Worm (Caenorhabditis elegans) whole organism, L4/young adult: Measurements from ENCODE around the gene comt-5.

ENCODE experiments used
- W03F9.2 ChIP-seq: fragments of 150-350 bp; optimal IDR thresholded peaks from 2 replicates; lab custom pipeline; 2014; ENCODE audit warnings: missing biosample characterization, missing genetic modification characterization
- dao-5 ChIP-seq: sonication (generic microtip); optimal IDR thresholded peaks from 2 replicates; lab custom pipeline; 2016; ENCODE audit warnings: missing genotype, missing genetic modification characterization, moderate library complexity, missing compliant biosample characterization
- him-1 ChIP-seq: sonication (generic microtip); optimal IDR thresholded peaks from 2 replicates; lab custom pipeline; 2016; ENCODE audit warnings: missing genotype, missing genetic modification reagents, missing genetic modification characterization, missing compliant biosample characterization

Gene comt-5

DNA sequence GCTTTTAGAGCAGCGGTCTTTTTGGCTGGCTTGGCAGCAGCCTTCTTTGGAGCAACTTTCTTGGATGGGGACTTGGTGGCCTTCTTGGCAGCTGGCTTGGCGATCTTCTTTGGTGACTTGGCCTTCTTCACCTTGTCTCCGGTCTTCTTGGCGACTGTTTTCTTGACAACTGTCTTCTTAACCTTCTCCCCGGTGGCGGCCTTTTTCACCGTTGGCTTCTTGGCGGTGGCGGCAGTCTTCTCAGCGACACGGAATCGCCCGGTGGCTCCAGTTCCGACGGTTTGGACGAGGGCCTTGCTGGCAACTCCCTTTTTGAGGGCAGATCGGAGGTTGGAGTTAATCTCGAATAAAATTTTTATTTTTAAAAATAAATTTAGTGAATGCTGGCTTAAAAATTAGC, 22.7 kb downstream of the comt-5 start:
- TF ChIP-seq W03F9.2 (tag; lab: Kevin White, UChicago) = no peak
- no peak for TF ChIP-seq dao-5 (tag; lab: Kevin White, UChicago)
- TF ChIP-seq him-1 = no peak

DNA sequence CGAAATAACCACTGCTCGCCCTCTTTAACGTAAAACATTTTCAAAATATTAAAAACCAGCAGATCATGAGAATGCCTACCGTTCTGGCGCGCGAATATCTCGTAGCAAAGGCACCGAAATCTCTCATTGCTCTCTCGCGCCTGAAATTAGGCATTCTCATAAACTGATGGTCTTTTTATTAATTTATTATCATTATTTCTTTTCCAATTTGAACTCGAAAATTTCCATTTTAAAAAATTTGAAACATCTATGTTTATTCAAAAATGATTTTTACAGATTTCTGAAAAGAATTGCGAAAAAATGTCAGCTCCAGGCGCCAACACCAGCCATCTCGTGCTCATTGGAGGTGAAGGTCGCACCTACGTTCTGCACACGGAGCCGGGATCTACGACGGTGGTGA, 23.5 kb downstream of the comt-5 start, which contains the start of gene F59A7.12:
F59A7.12 (plus strand) TSS at position 301 of the 400 bp plus-strand sequence.
- TF ChIP-seq him-1 (no peak), dao-5 (tag; lab: Kevin White, UChicago) (no peak), W03F9.2 (tag; lab: Kevin White, UChicago) (no peak)

DNA sequence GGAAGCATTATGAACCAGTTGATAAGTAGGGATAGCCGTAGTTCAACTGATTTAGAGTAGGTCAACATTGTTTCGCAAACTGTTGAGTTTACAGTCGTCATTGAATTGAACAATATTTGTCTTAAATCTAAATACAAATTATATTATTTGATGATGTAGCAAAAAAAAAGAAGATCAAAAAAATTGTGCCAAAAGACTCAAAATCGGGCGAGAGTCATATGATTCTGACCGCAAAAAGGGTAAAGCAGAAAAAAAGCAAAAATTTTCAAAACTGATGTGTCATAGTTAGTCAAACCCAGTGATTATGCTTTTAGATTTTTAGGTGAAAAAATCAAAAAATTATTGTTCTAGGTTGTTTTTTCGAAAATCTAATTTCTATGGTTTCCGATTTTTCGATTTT, 25.6 kb downstream of the comt-5 start, which contains the start of gene srab-13:
srab-13 (minus strand) TSS at position 101 of the 400 bp plus-strand sequence.
- no peak for TF ChIP-seq dao-5 (tag; lab: Kevin White, UChicago)
- no peak for TF ChIP-seq W03F9.2 (tag; lab: Kevin White, UChicago)
- TF ChIP-seq him-1 = no peak

DNA sequence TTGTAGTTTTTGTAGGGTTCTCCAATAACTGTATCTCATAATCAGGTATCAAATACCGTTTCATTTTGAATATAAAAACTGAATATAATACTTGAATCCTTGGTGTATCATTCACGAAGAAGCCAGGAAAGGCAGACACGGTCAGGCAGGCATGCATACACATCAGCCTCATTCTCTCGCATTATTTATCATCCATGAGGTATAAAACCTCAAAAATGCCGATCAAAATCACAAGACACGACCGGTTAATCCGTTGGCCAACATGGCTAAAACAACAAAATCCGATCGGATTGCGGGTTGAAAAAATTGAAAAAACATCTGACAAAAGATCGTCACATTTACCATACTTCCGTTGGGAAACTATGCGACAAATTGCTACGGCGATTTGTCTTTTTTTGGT, 31.0 kb downstream of the comt-5 start, which contains the start of gene F59A7.5:
F59A7.5 (plus strand) TSS at position 301 of the 400 bp plus-strand sequence.
- no peak for TF ChIP-seq dao-5 (tag; lab: Kevin White, UChicago)
- TF ChIP-seq W03F9.2 (tag; lab: Kevin White, UChicago) = no peak
- TF ChIP-seq him-1 = no peak

DNA sequence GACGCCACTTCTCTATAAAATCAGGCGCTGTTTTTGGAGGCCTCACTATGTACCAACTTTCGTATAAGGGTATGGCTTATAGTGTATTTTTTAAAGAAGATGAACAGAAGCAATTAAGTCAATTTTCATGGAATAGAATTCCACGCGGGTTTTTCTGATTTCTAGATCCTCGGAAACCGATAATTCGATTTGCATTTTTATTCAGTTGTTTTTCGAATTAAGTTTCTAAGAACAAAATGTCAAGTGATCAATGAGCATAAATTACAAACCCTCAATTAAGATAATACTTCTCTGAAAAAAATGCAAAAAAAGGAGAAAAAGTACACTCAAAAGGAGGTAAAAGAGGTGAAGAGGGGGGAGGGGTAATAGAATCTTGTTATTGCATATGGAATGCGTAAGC, 32.1 kb downstream of the comt-5 start:
- TF ChIP-seq dao-5 (tag; lab: Kevin White, UChicago) (no peak), W03F9.2 (tag; lab: Kevin White, UChicago) (no peak), him-1 (no peak)

DNA sequence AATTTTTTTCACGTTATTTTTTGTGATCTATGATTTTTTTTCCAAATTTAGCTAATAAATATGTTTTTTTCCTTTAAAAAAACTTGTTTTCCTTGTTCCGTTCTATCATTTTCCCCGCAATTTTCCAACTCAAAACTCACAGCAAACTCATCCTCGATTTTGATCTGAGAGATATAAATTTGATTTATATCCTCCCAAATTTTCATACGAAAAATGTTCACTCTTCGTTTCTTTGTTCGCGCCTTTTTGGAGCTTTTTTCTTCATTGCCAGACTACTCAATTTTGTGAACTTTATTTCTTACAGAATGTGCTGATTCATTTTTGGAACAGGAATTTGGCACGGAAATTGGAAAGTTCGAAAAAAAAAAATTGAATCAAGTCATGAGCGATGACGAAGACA, 34.7 kb downstream of the comt-5 start, which contains the start of gene F59A7.14:
F59A7.14 (plus strand) TSS at position 301 of the 400 bp plus-strand sequence.
- TF ChIP-seq him-1 = no peak
- no peak for TF ChIP-seq dao-5 (tag; lab: Kevin White, UChicago)
- no peak for TF ChIP-seq W03F9.2 (tag; lab: Kevin White, UChicago)

DNA sequence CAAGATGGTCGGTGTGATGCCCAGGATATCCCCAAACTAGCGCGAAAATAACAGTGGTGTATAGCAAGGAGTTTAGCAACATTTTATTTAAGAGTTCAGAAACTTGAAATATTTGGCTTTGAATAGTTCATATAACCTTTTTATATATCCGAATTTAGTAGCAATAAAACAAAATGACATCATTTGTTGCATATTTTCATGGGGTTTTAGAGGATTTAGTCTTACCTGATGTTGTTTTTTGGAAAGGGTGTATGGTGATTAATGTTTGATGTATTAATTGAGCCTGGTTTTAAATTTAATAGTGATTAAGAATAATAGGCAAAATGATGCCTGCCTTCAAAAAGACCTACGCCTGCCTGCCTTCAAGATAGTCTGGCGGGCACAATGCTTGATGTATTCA, 37.0 kb downstream of the comt-5 start, which contains the start of gene F59A7.2:
F59A7.2 (minus strand) TSS at position 101 of the 400 bp plus-strand sequence.
- TF ChIP-seq W03F9.2 (tag; lab: Kevin White, UChicago) = no peak
- no peak for TF ChIP-seq him-1
- TF ChIP-seq dao-5 (tag; lab: Kevin White, UChicago) = no peak

DNA sequence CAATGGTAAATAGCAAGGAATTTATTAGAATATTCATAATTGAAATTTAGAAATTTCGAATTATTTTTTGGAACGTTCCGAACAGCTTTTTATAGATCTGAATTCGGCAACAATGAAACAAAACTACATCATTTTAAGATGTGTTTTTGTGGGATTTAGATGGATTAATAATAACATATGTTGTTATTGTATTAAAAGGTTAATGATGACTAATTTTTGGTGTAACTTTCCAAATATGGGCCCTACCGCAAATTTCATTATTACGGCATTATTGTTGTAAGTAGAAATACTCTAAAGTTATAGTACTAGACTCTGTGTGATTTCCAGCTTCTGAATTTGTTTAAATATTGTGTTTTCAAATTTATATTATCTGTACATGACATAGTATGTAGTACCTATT, 39.6 kb downstream of the comt-5 start, which contains the start of gene F59A7.11:
F59A7.11 (minus strand) TSS at position 101 of the 400 bp plus-strand sequence.
- TF ChIP-seq W03F9.2 (tag; lab: Kevin White, UChicago) = no peak
- TF ChIP-seq dao-5 (tag; lab: Kevin White, UChicago) = no peak
- TF ChIP-seq him-1 = no peak

DNA sequence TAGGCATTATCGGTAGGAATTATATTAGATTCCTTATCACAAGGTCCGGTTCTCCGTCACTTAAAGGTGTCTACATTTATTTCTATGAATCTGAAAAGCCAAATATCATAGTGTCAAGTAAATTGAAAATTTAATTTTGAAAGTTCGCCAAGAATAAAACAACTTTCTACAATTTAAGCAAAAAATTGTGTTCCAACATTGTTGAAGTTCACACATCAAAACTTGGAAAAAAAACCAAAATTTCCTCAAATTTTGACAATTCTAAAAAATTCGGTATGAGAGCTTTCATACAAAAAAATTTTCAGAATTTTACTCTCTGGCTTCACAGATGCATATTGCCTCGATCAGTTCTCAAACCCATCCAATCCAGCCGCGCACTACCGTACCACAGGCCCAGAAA, 41.6 kb downstream of the comt-5 start, which contains the start of gene F59A7.7:
F59A7.7 (plus strand) TSS at position 301 of the 400 bp plus-strand sequence.
- TF ChIP-seq dao-5 (tag; lab: Kevin White, UChicago) (no peak), W03F9.2 (tag; lab: Kevin White, UChicago) (no peak), him-1 (no peak)

DNA sequence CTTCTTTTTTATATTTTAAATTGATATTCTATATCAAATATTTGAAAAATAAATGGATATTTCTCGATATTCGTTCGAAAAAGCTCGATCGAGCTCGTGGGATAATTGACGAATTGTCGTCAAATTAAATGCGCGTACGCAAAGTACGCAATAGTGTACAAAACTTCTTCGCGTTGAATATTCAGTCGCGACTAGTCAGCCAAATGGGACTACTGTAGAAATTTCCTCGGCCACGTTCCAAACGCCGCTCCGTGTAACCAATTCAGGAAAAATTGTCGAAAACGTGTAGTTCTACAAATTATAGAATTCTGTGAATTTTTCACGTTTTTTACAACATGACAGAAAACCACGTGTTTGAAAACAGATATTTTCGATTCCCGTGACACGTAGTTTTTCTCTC, 45.0 kb downstream of the comt-5 start:
- TF ChIP-seq him-1 (peak; percentile 1), dao-5 (tag; lab: Kevin White, UChicago) (no peak), W03F9.2 (tag; lab: Kevin White, UChicago) (peak; percentile 19)

DNA sequence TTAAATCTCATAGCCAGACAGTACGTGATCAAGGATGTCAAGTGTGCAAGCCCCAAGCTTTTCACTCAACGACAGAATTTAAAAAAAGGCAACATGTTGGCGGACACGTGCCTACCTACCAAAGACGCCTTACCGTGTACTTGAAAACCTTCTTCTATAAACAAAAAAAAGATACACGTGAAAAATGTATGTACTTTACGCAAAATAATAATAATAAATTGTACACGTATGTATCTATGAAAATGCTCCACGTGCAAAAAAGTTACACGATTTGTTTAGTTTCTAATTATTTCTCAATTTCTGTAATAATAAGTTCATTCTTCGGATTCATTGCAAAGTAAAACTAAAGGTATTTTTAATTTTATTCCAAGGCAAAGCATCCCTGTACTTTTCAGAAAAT, 48.8 kb downstream of the comt-5 start, which contains the start of gene cysl-4:
cysl-4 (plus strand) TSS at position 301 of the 400 bp plus-strand sequence.
- TF ChIP-seq him-1 (no peak), dao-5 (tag; lab: Kevin White, UChicago) (no peak), W03F9.2 (tag; lab: Kevin White, UChicago) (no peak)

DNA sequence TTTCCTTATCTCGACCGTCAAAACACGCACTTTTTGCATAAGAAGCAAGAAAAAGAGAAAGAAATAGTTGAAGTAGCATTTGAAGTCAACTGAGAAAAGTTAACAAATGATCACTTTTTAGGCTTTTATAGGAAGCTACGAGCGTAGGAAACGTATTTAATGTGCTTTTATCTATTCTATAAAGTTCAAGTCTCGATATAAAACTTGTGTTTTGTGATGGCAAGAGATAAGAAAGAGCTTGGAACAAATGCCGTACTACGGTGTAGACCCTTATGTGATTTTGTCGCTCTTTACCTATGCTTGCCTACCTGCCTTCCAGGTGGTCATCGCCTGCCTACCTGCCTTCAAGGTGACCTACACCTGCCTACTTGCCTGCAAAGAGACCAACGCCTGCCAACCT, 49.2 kb downstream of the comt-5 start, which contains the start of gene clec-206:
clec-206 (minus strand) TSS at position 101 of the 400 bp plus-strand sequence.
- TF ChIP-seq W03F9.2 (tag; lab: Kevin White, UChicago) (no peak), him-1 (no peak), dao-5 (tag; lab: Kevin White, UChicago) (no peak)
